Fruit fly (Drosophila melanogaster) whole organism, embryonic: ENCODE measurements around the gene CG9240.

ENCODE experiments used
- Abd-B ChIP-seq: fragments of 200-800 bp; sonication (Bioruptor generic); optimal IDR thresholded peaks from 2 replicates; lab custom pipeline; 2018; ENCODE audit warnings: missing biosample characterization, mild to moderate bottlenecking, missing genetic modification characterization, moderate library complexity
- Aef1 ChIP-seq: fragments of 200-800 bp; sonication (Bioruptor generic); IDR thresholded peaks from 3 replicates; pipeline ENCODE4 v1.3.6; 2022; ENCODE audit warnings: missing biosample characterization, missing genetic modification characterization
- Bgb ChIP-seq: fragments of 200-800 bp; sonication (Bioruptor generic); IDR thresholded peaks from 2 replicates; pipeline ENCODE4 v1.3.6; 2022; ENCODE audit warnings: missing biosample characterization, missing genetic modification characterization; ENCODE audit not compliant: partially characterized antibody
- Bteb2 ChIP-seq: fragments of 200-800 bp; sonication (Bioruptor generic); optimal IDR thresholded peaks from 2 replicates; lab custom pipeline; 2016; ENCODE audit warnings: missing biosample characterization, missing genetic modification characterization
- CG10209 ChIP-seq: fragments of 200-800 bp; sonication (Bioruptor generic); optimal IDR thresholded peaks from 3 replicates; lab custom pipeline; 2017; ENCODE audit warnings: missing biosample characterization, mild to moderate bottlenecking, missing genetic modification characterization, missing genetic modification reagents
- CG10543 ChIP-seq: fragments of 200-800 bp; sonication (Bioruptor generic); optimal IDR thresholded peaks from 3 replicates; lab custom pipeline; 2017; ENCODE audit warnings: missing biosample characterization, mild to moderate bottlenecking, missing genetic modification characterization, moderate library complexity
- CG10959 ChIP-seq: fragments of 200-800 bp; sonication (Bioruptor generic); IDR thresholded peaks from 2 replicates; pipeline ENCODE4 v1.3.6; 2022; ENCODE audit warnings: missing biosample characterization, missing genetic modification characterization
- CG11398 ChIP-seq: fragments of 200-800 bp; sonication (Bioruptor generic); optimal IDR thresholded peaks from 2 replicates; lab custom pipeline; 2016; ENCODE audit warnings: missing biosample characterization, missing genetic modification characterization
- CG11504 ChIP-seq: fragments of 200-800 bp; sonication (Bioruptor generic); optimal IDR thresholded peaks from 3 replicates; lab custom pipeline; 2019; ENCODE audit warnings: missing biosample characterization, mild to moderate bottlenecking, missing genetic modification characterization, moderate library complexity
- CG13894 ChIP-seq: fragments of 200-800 bp; sonication (Bioruptor generic); optimal IDR thresholded peaks from 3 replicates; lab custom pipeline; 2018; ENCODE audit warnings: missing biosample characterization, mild to moderate bottlenecking, missing genetic modification characterization, moderate library complexity
- CG1647 ChIP-seq: fragments of 200-800 bp; sonication (Bioruptor generic); optimal IDR thresholded peaks from 3 replicates; lab custom pipeline; 2016; ENCODE audit warnings: missing biosample characterization, missing genetic modification characterization
- CG17568 ChIP-seq: fragments of 200-800 bp; sonication (Bioruptor generic); optimal IDR thresholded peaks from 2 replicates; lab custom pipeline; 2018; ENCODE audit warnings: missing biosample characterization, mild to moderate bottlenecking, missing genetic modification characterization, moderate library complexity
- CG2116 ChIP-seq: fragments of 200-800 bp; sonication (Bioruptor generic); optimal IDR thresholded peaks from 3 replicates; lab custom pipeline; 2018; ENCODE audit warnings: missing biosample characterization, mild to moderate bottlenecking, missing genetic modification characterization
- CG31365 ChIP-seq: fragments of 200-800 bp; sonication (Bioruptor generic); optimal IDR thresholded peaks from 2 replicates; lab custom pipeline; 2018; ENCODE audit warnings: missing biosample characterization, mild to moderate bottlenecking, missing genetic modification characterization
- CG3407 ChIP-seq: fragments of 200-800 bp; sonication (Bioruptor generic); optimal IDR thresholded peaks from 2 replicates; lab custom pipeline; 2018; ENCODE audit warnings: missing biosample characterization, mild to moderate bottlenecking, missing genetic modification characterization
- CG34422 ChIP-seq: fragments of 200-800 bp; sonication (Bioruptor generic); IDR thresholded peaks from 3 replicates; pipeline ENCODE4 v1.3.6; 2022; ENCODE audit warnings: missing biosample characterization, missing genetic modification characterization
- CG4854 ChIP-seq: fragments of 200-800 bp; sonication (Bioruptor generic); optimal IDR thresholded peaks from 2 replicates; lab custom pipeline; 2016; ENCODE audit warnings: missing biosample characterization, missing genetic modification characterization, inconsistent platforms
- CG5245 ChIP-seq: fragments of 200-800 bp; sonication (Bioruptor generic); optimal IDR thresholded peaks from 3 replicates; lab custom pipeline; 2016; ENCODE audit warnings: missing biosample characterization, missing genetic modification characterization
- CG5953 ChIP-seq: fragments of 200-800 bp; sonication (Bioruptor generic); IDR thresholded peaks from 2 replicates; pipeline ENCODE4 v1.3.6; 2022; ENCODE audit warnings: missing biosample characterization, missing genetic modification characterization
- CG6175 ChIP-seq: fragments of 200-800 bp; sonication (Bioruptor generic); IDR thresholded peaks from 3 replicates; pipeline ENCODE4 v1.3.6; 2022; ENCODE audit warnings: missing biosample characterization, missing genetic modification characterization
- CG6654 ChIP-seq: fragments of 200-800 bp; sonication (Bioruptor generic); optimal IDR thresholded peaks from 2 replicates; lab custom pipeline; 2017; ENCODE audit warnings: missing biosample characterization, mild to moderate bottlenecking, missing genetic modification characterization
- CG9215 ChIP-seq: fragments of 200-800 bp; sonication (Bioruptor generic); IDR thresholded peaks from 2 replicates; pipeline ENCODE4 v1.3.6; 2022; ENCODE audit warnings: missing biosample characterization, missing genetic modification characterization
- Eip74EF ChIP-seq, 2 experiments: fragments of 200-800 bp in 1 of 2; fragments of >200 bp in 1 of 2; sonication (Bioruptor generic) in 1 of 2; optimal IDR thresholded peaks; 2 replicates each; lab custom pipeline; 2017 to 2019; ENCODE audit warnings: missing biosample characterization in 2 of 2, missing genetic modification characterization in 2 of 2, mild to moderate bottlenecking in 1 of 2, moderate library complexity in 1 of 2
- Scr ChIP-seq: fragments of 200-800 bp; sonication (Bioruptor generic); IDR thresholded peaks from 2 replicates; pipeline ENCODE4 v1.3.6; 2022; ENCODE audit warnings: missing biosample characterization, missing genetic modification characterization; ENCODE audit not compliant: partially characterized antibody
- Side ChIP-seq: fragments of 200-800 bp; sonication (Bioruptor generic); optimal IDR thresholded peaks from 2 replicates; lab custom pipeline; 2016; ENCODE audit warnings: missing biosample characterization, missing genetic modification characterization
- Taf1 ChIP-seq: fragments of 200-800 bp; sonication (Bioruptor generic); IDR thresholded peaks from 2 replicates; pipeline ENCODE4 v1.3.6; 2022; ENCODE audit warnings: missing biosample characterization, missing genetic modification characterization
- Xbp1 ChIP-seq: fragments of 200-800 bp; sonication (Bioruptor generic); optimal IDR thresholded peaks from 3 replicates; lab custom pipeline; 2016; ENCODE audit warnings: missing biosample characterization, mild to moderate bottlenecking, missing genetic modification characterization
- Xrp1 ChIP-seq: fragments of 200-800 bp; sonication (Bioruptor generic); IDR thresholded peaks from 2 replicates; pipeline ENCODE4 v1.3.6; 2022; ENCODE audit warnings: missing biosample characterization, missing genetic modification characterization
- chm ChIP-seq: fragments of 200-800 bp; sonication (Bioruptor generic); IDR thresholded peaks from 2 replicates; pipeline ENCODE4 v1.3.6; 2022; ENCODE audit warnings: missing biosample characterization, missing genetic modification characterization
- croc ChIP-seq: fragments of 200-800 bp; sonication (Bioruptor generic); conservative IDR thresholded peaks from 3 replicates; pipeline ENCODE4 v1.3.6; 2022; ENCODE audit warnings: missing biosample characterization, missing genetic modification characterization
- cwo ChIP-seq: fragments of 200-800 bp; sonication (Bioruptor generic); optimal IDR thresholded peaks from 3 replicates; lab custom pipeline; 2017; ENCODE audit warnings: missing biosample characterization, missing genetic modification characterization, mild to moderate bottlenecking, moderate library complexity, missing genetic modification reagents
- dati ChIP-seq: fragments of 200-800 bp; sonication (Bioruptor generic); IDR thresholded peaks from 2 replicates; pipeline ENCODE4 v1.3.6; 2022; ENCODE audit warnings: missing biosample characterization, missing genetic modification characterization
- dpn ChIP-seq, 2 experiments: fragments of 200-800 bp; sonication (Bioruptor generic); optimal IDR thresholded peaks; 3 replicates each; lab custom pipeline; 2016; ENCODE audit warnings: missing biosample characterization in 2 of 2, missing genetic modification characterization in 2 of 2
- fd3F ChIP-seq: fragments of 200-800 bp; sonication (Bioruptor generic); optimal IDR thresholded peaks from 2 replicates; lab custom pipeline; 2018; ENCODE audit warnings: missing biosample characterization, mild to moderate bottlenecking, missing genetic modification characterization, moderate library complexity
- gfzf ChIP-seq: fragments of 200-800 bp; sonication (Bioruptor generic); optimal IDR thresholded peaks from 2 replicates; lab custom pipeline; 2016; ENCODE audit warnings: missing biosample characterization, mild to moderate bottlenecking, missing genetic modification characterization, moderate library complexity
- grn ChIP-seq: fragments of 200-800 bp; sonication (Bioruptor generic); optimal IDR thresholded peaks from 3 replicates; lab custom pipeline; 2017; ENCODE audit warnings: missing biosample characterization, missing genetic modification characterization
- ham ChIP-seq: fragments of 200-800 bp; sonication (Bioruptor generic); IDR thresholded peaks from 2 replicates; pipeline ENCODE4 v1.3.6; 2022; ENCODE audit warnings: missing biosample characterization, missing genetic modification characterization
- hbn ChIP-seq: fragments of 200-800 bp; sonication (Bioruptor generic); IDR thresholded peaks from 2 replicates; pipeline ENCODE4 v1.3.6; 2022; ENCODE audit warnings: missing biosample characterization, missing genetic modification characterization; ENCODE audit not compliant: partially characterized antibody
- luna ChIP-seq: fragments of 200-800 bp; sonication (Bioruptor generic); optimal IDR thresholded peaks from 2 replicates; lab custom pipeline; 2016; ENCODE audit warnings: missing biosample characterization, missing genetic modification characterization
- nmo ChIP-seq: fragments of 200-800 bp; sonication (Bioruptor generic); optimal IDR thresholded peaks from 2 replicates; lab custom pipeline; 2018; ENCODE audit warnings: missing biosample characterization, mild to moderate bottlenecking, missing genetic modification characterization, moderate library complexity
- pita ChIP-seq: fragments of 200-800 bp; sonication (Bioruptor generic); optimal IDR thresholded peaks from 2 replicates; lab custom pipeline; 2017; ENCODE audit warnings: missing biosample characterization, mild to moderate bottlenecking, missing genetic modification characterization
- pnt ChIP-seq: fragments of 200-800 bp; sonication (Bioruptor generic); optimal IDR thresholded peaks from 3 replicates; lab custom pipeline; 2016; ENCODE audit warnings: missing biosample characterization, missing genetic modification characterization
- so ChIP-seq: fragments of 200-800 bp; sonication (Bioruptor generic); IDR thresholded peaks from 3 replicates; pipeline ENCODE4 v1.3.6; 2022; ENCODE audit warnings: missing biosample characterization, missing genetic modification characterization
- sqz ChIP-seq: fragments of 200-800 bp; sonication (Bioruptor generic); optimal IDR thresholded peaks from 3 replicates; lab custom pipeline; 2018; ENCODE audit warnings: missing biosample characterization, mild to moderate bottlenecking, missing genetic modification characterization
- stwl ChIP-seq: fragments of 200-800 bp; sonication (Bioruptor generic); optimal IDR thresholded peaks from 3 replicates; lab custom pipeline; 2018; ENCODE audit warnings: missing biosample characterization, mild to moderate bottlenecking, missing genetic modification characterization, moderate library complexity
- tgo ChIP-seq: fragments of 200-800 bp; sonication (Bioruptor generic); IDR thresholded peaks from 3 replicates; pipeline ENCODE4 v1.3.6; 2022; ENCODE audit warnings: missing biosample characterization, missing genetic modification characterization
- vnd ChIP-seq: fragments of 200-800 bp; sonication (Bioruptor generic); IDR thresholded peaks from 3 replicates; pipeline ENCODE4 v1.3.6; 2022; ENCODE audit warnings: missing biosample characterization, missing genetic modification characterization; ENCODE audit not compliant: partially characterized antibody
- zf30C ChIP-seq: fragments of 200-800 bp; sonication (Bioruptor generic); optimal IDR thresholded peaks from 3 replicates; lab custom pipeline; 2018; ENCODE audit warnings: missing biosample characterization, mild to moderate bottlenecking, missing genetic modification characterization

The CG9240 gene

dm6 chrX:15697581-15698208, 3.4 kb downstream of the CG9240 start (continued):
- TF ChIP-seq chm (GFP tag; lab: Robert Waterston, UW): peak; percentile 92
- TF ChIP-seq CG3407 (GFP tag; lab: Kevin White, UChicago): peak; percentile 85
- no peak for TF ChIP-seq hbn (GFP tag; lab: Robert Waterston, UW)
- peak; percentile 77 for TF ChIP-seq CG6654
- TF ChIP-seq Bteb2 (GFP tag; lab: Kevin White, UChicago): peak; percentile 25
- TF ChIP-seq Side (GFP tag; lab: Kevin White, UChicago): peak; percentile 51
- TF ChIP-seq CG17568: peak; percentile 78
- peak; percentile 56 for TF ChIP-seq Scr (GFP tag; lab: Robert Waterston, UW)
- TF ChIP-seq grn: peak; percentile 74
- peak; percentile 88 for TF ChIP-seq CG10209 (GFP tag; lab: Kevin White, UChicago)
- TF ChIP-seq CG9215 (GFP tag; lab: Robert Waterston, UW): peak; percentile 89
- TF ChIP-seq fd3F (GFP tag; lab: Kevin White, UChicago): peak; percentile 86
- TF ChIP-seq ham: peak; percentile 88
- peak; percentile 93 for TF ChIP-seq CG6175
- peak; percentile 96 for TF ChIP-seq CG13894 (tag; lab: Kevin White, UChicago)
- peak; percentile 70 for TF ChIP-seq CG31365 (tag; lab: Kevin White, UChicago)
- peak; percentile 67 for TF ChIP-seq CG4854 (GFP tag; lab: Kevin White, UChicago)
- peak; percentile 94 for TF ChIP-seq CG11504 (tag; lab: Kevin White, UChicago)
- TF ChIP-seq so: peak; percentile 85
- peak; percentile 91 for TF ChIP-seq CG10959 (GFP tag; lab: Robert Waterston, UW)
- peak; percentile 37 for TF ChIP-seq sqz (GFP tag; lab: Kevin White, UChicago)
- peak; percentile 94 for TF ChIP-seq tgo (GFP tag; lab: Robert Waterston, UW)

- TF ChIP-seq stwl (tag; lab: Kevin White, UChicago) (no peak), Abd-B (GFP tag; lab: Kevin White, UChicago) (no peak), luna (no peak), CG10543 (GFP tag; lab: Kevin White, UChicago) (no peak), CG6654 (no peak), dati (GFP tag; lab: Robert Waterston, UW) (no peak), gfzf (GFP tag; lab: Kevin White, UChicago) (no peak), CG11504 (tag; lab: Kevin White, UChicago) (peak; percentile 2), ham (no peak), pnt (GFP tag; lab: Kevin White, UChicago) (no peak), dpn (GFP tag; optimal IDR thresholded peaks at IDR 0.05; lab: Kevin White, UChicago) (no peak), CG5245 (no peak), cwo (GFP tag; lab: Kevin White, UChicago) (no peak), Xbp1 (GFP tag; lab: Kevin White, UChicago) (no peak), CG1647 (peak; percentile 6), Taf1 (GFP tag; lab: Robert Waterston, UW) (no peak), CG34422 (GFP tag; lab: Robert Waterston, UW) (no peak), nmo (GFP tag; lab: Kevin White, UChicago) (peak; percentile 30), CG11398 (GFP tag; lab: Kevin White, UChicago) (no peak), CG2116 (GFP tag; lab: Kevin White, UChicago) (no peak), Bgb (no peak), Aef1 (GFP tag; lab: Robert Waterston, UW) (no peak), vnd (GFP tag; lab: Robert Waterston, UW) (no peak), zf30C (GFP tag; lab: Kevin White, UChicago) (no peak), croc (GFP tag; lab: Robert Waterston, UW) (no peak), CG5953 (GFP tag; lab: Robert Waterston, UW) (no peak), Xrp1 (no peak), Eip74EF (GFP tag; optimal IDR thresholded peaks at IDR 0.05; lab: Kevin White, UChicago) (no peak), pita (no peak)
Observed at dm6 chrX:15696854-15697540, 4.1 kb downstream of the CG9240 start, which contains the start of gene CG8128. Gene CG8128, plus strand, starts transcription at chrX:15697494.
